Worm (Caenorhabditis elegans): ENCODE results near the gene F22B3.8.

F22B3.8 gene

ce11 chrIV:11424830-11425229 is at the start of gene F22B3.8:
F22B3.8 (minus strand) TSS chrIV:11424930.
- TF ChIP-seq T22C8.4 (GFP tag; IDR thresholded peaks at IDR 0.05): no peak
- no peak for TF ChIP-seq ztf-23 (GFP tag; IDR thresholded peaks at IDR 0.05)
- no peak for TF ChIP-seq ref-1 (GFP tag; conservative IDR thresholded peaks at IDR 0.05)
- TF ChIP-seq klf-2 (GFP tag; conservative IDR thresholded peaks at IDR 0.05): no peak
- TF ChIP-seq tab-1 (GFP tag; IDR thresholded peaks at IDR 0.05): no peak
- no peak for TF ChIP-seq med-1 (GFP tag; optimal IDR thresholded peaks at IDR 0.05; ENCODE audit: insufficient read depth)
- no peak for TF ChIP-seq cog-1 (tag; optimal IDR thresholded peaks at IDR 0.05)
- no peak for TF ChIP-seq flt-1 (GFP tag; IDR thresholded peaks at IDR 0.05)
- TF ChIP-seq ztf-29 (GFP tag; IDR thresholded peaks at IDR 0.05): no peak

ce11 chrIV:11474067-11474466 is 49.3 kb upstream of the F22B3.8 start:
- TF ChIP-seq flt-1 (GFP tag; IDR thresholded peaks at IDR 0.05): peak; percentile 96
- peak; percentile 96 for TF ChIP-seq tab-1 (GFP tag; IDR thresholded peaks at IDR 0.05)
- peak; percentile 86 for TF ChIP-seq T22C8.4 (GFP tag; IDR thresholded peaks at IDR 0.05)
- peak; percentile 95 for TF ChIP-seq ztf-23 (GFP tag; IDR thresholded peaks at IDR 0.05)
- peak; percentile 94 for TF ChIP-seq ztf-29 (GFP tag; IDR thresholded peaks at IDR 0.05)
- TF ChIP-seq ref-1 (GFP tag; conservative IDR thresholded peaks at IDR 0.05): peak; percentile 91
- TF ChIP-seq cog-1 (tag; optimal IDR thresholded peaks at IDR 0.05): peak; percentile 90
- TF ChIP-seq med-1 (GFP tag; optimal IDR thresholded peaks at IDR 0.05; ENCODE audit: insufficient read depth): peak; percentile 78
- TF ChIP-seq klf-2 (GFP tag; conservative IDR thresholded peaks at IDR 0.05): peak; percentile 96

ce11 chrIV:11472023-11472422 is 47.3 kb upstream of the F22B3.8 start:
- TF ChIP-seq ztf-23 (GFP tag; IDR thresholded peaks at IDR 0.05) (no peak), ztf-29 (GFP tag; IDR thresholded peaks at IDR 0.05) (no peak), med-1 (GFP tag; optimal IDR thresholded peaks at IDR 0.05; ENCODE audit: insufficient read depth) (no peak), tab-1 (GFP tag; IDR thresholded peaks at IDR 0.05) (no peak), klf-2 (GFP tag; conservative IDR thresholded peaks at IDR 0.05) (no peak), T22C8.4 (GFP tag; IDR thresholded peaks at IDR 0.05) (no peak)

ce11 chrIV:11469698-11470591 is 45.2 kb upstream of the F22B3.8 start, which contains the start of the genes C10C6.13 and wht-2:
C10C6.13 (minus strand) TSS chrIV:11469748.
wht-2 (plus strand) TSS chrIV:11470436.
- TF ChIP-seq klf-2 (GFP tag; conservative IDR thresholded peaks at IDR 0.05) (no peak), T22C8.4 (GFP tag; IDR thresholded peaks at IDR 0.05) (no peak), ztf-29 (GFP tag; IDR thresholded peaks at IDR 0.05) (no peak), tab-1 (GFP tag; IDR thresholded peaks at IDR 0.05) (no peak), flt-1 (GFP tag; IDR thresholded peaks at IDR 0.05) (no peak), ref-1 (GFP tag; conservative IDR thresholded peaks at IDR 0.05) (no peak)

ce11 chrIV:11467413-11467812 is 42.7 kb upstream of the F22B3.8 start, which contains the start of gene C10C6.7:
C10C6.7 (minus strand) TSS chrIV:11467513.
- TF ChIP-seq ref-1 (GFP tag; conservative IDR thresholded peaks at IDR 0.05): no peak
- no peak for TF ChIP-seq flt-1 (GFP tag; IDR thresholded peaks at IDR 0.05)
- TF ChIP-seq T22C8.4 (GFP tag; IDR thresholded peaks at IDR 0.05): no peak
- no peak for TF ChIP-seq ztf-23 (GFP tag; IDR thresholded peaks at IDR 0.05)
- no peak for TF ChIP-seq klf-2 (GFP tag; conservative IDR thresholded peaks at IDR 0.05)
- TF ChIP-seq cog-1 (tag; optimal IDR thresholded peaks at IDR 0.05): no peak
- no peak for TF ChIP-seq tab-1 (GFP tag; IDR thresholded peaks at IDR 0.05)
- no peak for TF ChIP-seq med-1 (GFP tag; optimal IDR thresholded peaks at IDR 0.05; ENCODE audit: insufficient read depth)
- TF ChIP-seq ztf-29 (GFP tag; IDR thresholded peaks at IDR 0.05): no peak

- no peak for TF ChIP-seq ztf-29 (GFP tag; IDR thresholded peaks at IDR 0.05)
- no peak for TF ChIP-seq flt-1 (GFP tag; IDR thresholded peaks at IDR 0.05)
- TF ChIP-seq cog-1 (tag; optimal IDR thresholded peaks at IDR 0.05): no peak
- TF ChIP-seq T22C8.4 (GFP tag; IDR thresholded peaks at IDR 0.05): no peak
- TF ChIP-seq ref-1 (GFP tag; conservative IDR thresholded peaks at IDR 0.05): no peak
- TF ChIP-seq klf-2 (GFP tag; conservative IDR thresholded peaks at IDR 0.05): no peak
- no peak for TF ChIP-seq tab-1 (GFP tag; IDR thresholded peaks at IDR 0.05)
- no peak for TF ChIP-seq med-1 (GFP tag; optimal IDR thresholded peaks at IDR 0.05; ENCODE audit: insufficient read depth)
- no peak for TF ChIP-seq ztf-23 (GFP tag; IDR thresholded peaks at IDR 0.05)
Measured at ce11 chrIV:11465125-11465524, 40.4 kb upstream of the F22B3.8 start, which contains the start of gene C10C6.3. C10C6.3 (minus strand) TSS chrIV:11465225.

ce11 chrIV:11461335-11461734 is 36.6 kb upstream of the F22B3.8 start:
- TF ChIP-seq klf-2 (GFP tag; conservative IDR thresholded peaks at IDR 0.05) (no peak), cog-1 (tag; optimal IDR thresholded peaks at IDR 0.05) (no peak), med-1 (GFP tag; optimal IDR thresholded peaks at IDR 0.05; ENCODE audit: insufficient read depth) (no peak), ztf-23 (GFP tag; IDR thresholded peaks at IDR 0.05) (no peak), ztf-29 (GFP tag; IDR thresholded peaks at IDR 0.05) (no peak), ref-1 (GFP tag; conservative IDR thresholded peaks at IDR 0.05) (no peak), tab-1 (GFP tag; IDR thresholded peaks at IDR 0.05) (no peak), flt-1 (GFP tag; IDR thresholded peaks at IDR 0.05) (no peak), T22C8.4 (GFP tag; IDR thresholded peaks at IDR 0.05) (no peak)

ce11 chrIV:11459684-11460083 is 35.0 kb upstream of the F22B3.8 start, which contains the start of gene npr-3:
npr-3 (plus strand) TSS chrIV:11459984.
- no peak for TF ChIP-seq tab-1 (GFP tag; IDR thresholded peaks at IDR 0.05)
- no peak for TF ChIP-seq ztf-23 (GFP tag; IDR thresholded peaks at IDR 0.05)
- no peak for TF ChIP-seq klf-2 (GFP tag; conservative IDR thresholded peaks at IDR 0.05)
- no peak for TF ChIP-seq ref-1 (GFP tag; conservative IDR thresholded peaks at IDR 0.05)
- no peak for TF ChIP-seq cog-1 (tag; optimal IDR thresholded peaks at IDR 0.05)
- no peak for TF ChIP-seq flt-1 (GFP tag; IDR thresholded peaks at IDR 0.05)
- no peak for TF ChIP-seq ztf-29 (GFP tag; IDR thresholded peaks at IDR 0.05)
- no peak for TF ChIP-seq med-1 (GFP tag; optimal IDR thresholded peaks at IDR 0.05; ENCODE audit: insufficient read depth)
- TF ChIP-seq T22C8.4 (GFP tag; IDR thresholded peaks at IDR 0.05): no peak

- TF ChIP-seq tab-1 (GFP tag; IDR thresholded peaks at IDR 0.05) (no peak), cog-1 (tag; optimal IDR thresholded peaks at IDR 0.05) (no peak), klf-2 (GFP tag; conservative IDR thresholded peaks at IDR 0.05) (no peak), med-1 (GFP tag; optimal IDR thresholded peaks at IDR 0.05; ENCODE audit: insufficient read depth) (no peak), ref-1 (GFP tag; conservative IDR thresholded peaks at IDR 0.05) (no peak), ztf-29 (GFP tag; IDR thresholded peaks at IDR 0.05) (no peak), flt-1 (GFP tag; IDR thresholded peaks at IDR 0.05) (no peak), T22C8.4 (GFP tag; IDR thresholded peaks at IDR 0.05) (no peak), ztf-23 (GFP tag; IDR thresholded peaks at IDR 0.05) (no peak)
Measured at ce11 chrIV:11458700-11459263, 34.1 kb upstream of the F22B3.8 start.

Measured in whole organism, midembryonic.